Worm (Caenorhabditis elegans) whole organism, midembryonic: ENCODE data around the gene flp-9.

Experiments
- T22C8.4 ChIP-seq: fragments of 200-800 bp; sonication (Bioruptor generic); IDR thresholded peaks from 2 replicates; pipeline ENCODE4 v1.3.6; 2022; ENCODE audit warnings: missing genetic modification characterization, missing compliant biosample characterization
- cog-1 ChIP-seq: sonication (generic microtip); optimal IDR thresholded peaks from 2 replicates; lab custom pipeline; 2016; ENCODE audit warnings: missing genetic modification characterization, missing compliant biosample characterization
- klf-2 ChIP-seq: fragments of 200-800 bp; sonication (Bioruptor generic); conservative IDR thresholded peaks from 2 replicates; pipeline ENCODE4 v1.3.6; 2022; ENCODE audit warnings: missing genetic modification reagents, missing genetic modification characterization, missing compliant biosample characterization
- med-1 ChIP-seq: sonication (generic microtip); optimal IDR thresholded peaks from 2 replicates; lab custom pipeline; 2017; ENCODE audit warnings: missing genetic modification characterization, mild to moderate bottlenecking, missing compliant biosample characterization, antibody characterized with exemption, missing genetic modification reagents; ENCODE audit not compliant: insufficient read depth
- ref-1 ChIP-seq: fragments of 200-800 bp; sonication (Bioruptor generic); conservative IDR thresholded peaks from 2 replicates; pipeline ENCODE4 v1.3.6; 2022; ENCODE audit warnings: missing genetic modification reagents, missing genetic modification characterization, missing compliant biosample characterization
- tab-1 ChIP-seq: fragments of 200-800 bp; sonication (Bioruptor generic); IDR thresholded peaks from 2 replicates; pipeline ENCODE4 v1.3.6; 2022; ENCODE audit warnings: missing genetic modification characterization, missing compliant biosample characterization
- ztf-23 ChIP-seq: fragments of 200-800 bp; sonication (Bioruptor generic); IDR thresholded peaks from 2 replicates; pipeline ENCODE4 v1.3.6; 2022; ENCODE audit warnings: missing genetic modification reagents, missing genetic modification characterization, missing compliant biosample characterization
- ztf-29 ChIP-seq: fragments of 200-800 bp; sonication (Bioruptor generic); IDR thresholded peaks from 2 replicates; pipeline ENCODE4 v1.3.6; 2022; ENCODE audit warnings: missing genetic modification reagents, missing genetic modification characterization, missing compliant biosample characterization

- peak; percentile 65; the same call in 1 of the 2 replicates for TF ChIP-seq ztf-23
- TF ChIP-seq med-1 (GFP tag; lab: Kevin White, UChicago), result no peak
- 0 out of 2 replicates have a peak, but pooled peaks have one; percentile 10 for TF ChIP-seq klf-2 (GFP tag; lab: Robert Waterston, UW)
- peak; percentile 38 for TF ChIP-seq cog-1 (tag; lab: Kevin White, UChicago)
- TF ChIP-seq tab-1, result no peak
- TF ChIP-seq T22C8.4 (GFP tag; lab: Robert Waterston, UW), result no peak
- no peak for TF ChIP-seq ref-1
- no peak for TF ChIP-seq ztf-29 (GFP tag; lab: Robert Waterston, UW)
These were observed 32.7 kb downstream of the flp-9 start, which contains the start of the genes T23F6.3 and rbd-1 for ce11 chrIV:12724641-12725040.
